ENCODE assay signal across 1 worm cellular context in genomic region chrIV:11388684-11389083, ce11.
TF ChIP-seq lines count a peak whose summit lies in the region.

No protein-coding gene starts in this region.

TF ChIP-seq in whole organism, L1 larva, 84 proteins besides CTCF, POLR2A, EP300 and RAD21 (continued from another document):
- TF ChIP-seq ceh-90 (tag; optimal IDR thresholded peaks at IDR 0.05; lab: Kevin White, UChicago) (no peak), sup-37 (GFP tag; optimal IDR thresholded peaks at IDR 0.05; lab: Kevin White, UChicago) (no peak), lin-13 (GFP tag; optimal IDR thresholded peaks at IDR 0.05; lab: Kevin White, UChicago) (no peak)
